Worm (Caenorhabditis elegans) whole organism, young adult: ENCODE measurements around the gene C06G4.6.

Experiments
- B0261.1 ChIP-seq: sonication (generic microtip); optimal IDR thresholded peaks from 2 replicates; lab custom pipeline; 2016; ENCODE audit warnings: mild to moderate bottlenecking, missing genetic modification characterization, moderate library complexity, missing compliant biosample characterization
- F49E8.2 ChIP-seq: sonication (generic microtip); optimal IDR thresholded peaks from 3 replicates; lab custom pipeline; 2017; ENCODE audit warnings: missing genetic modification characterization, mild to moderate bottlenecking, missing compliant biosample characterization, antibody characterized with exemption, moderate library complexity; ENCODE audit not compliant: insufficient read depth
- F57A8.1 ChIP-seq: fragments of 200-800 bp; sonication (Bioruptor generic); optimal IDR thresholded peaks from 2 replicates; lab custom pipeline; 2018; ENCODE audit warnings: mild to moderate bottlenecking, missing genetic modification characterization, moderate library complexity, missing compliant biosample characterization
- K11D2.4 ChIP-seq: fragments of 200-800 bp; sonication (Bioruptor generic); IDR thresholded peaks from 2 replicates; pipeline ENCODE4 v1.3.6; 2022; ENCODE audit warnings: missing genetic modification reagents, missing genetic modification characterization, missing compliant biosample characterization
- K12H6.12 ChIP-seq: fragments of 200-800 bp; sonication (Bioruptor generic); optimal IDR thresholded peaks from 2 replicates; lab custom pipeline; 2018; ENCODE audit warnings: mild to moderate bottlenecking, missing genetic modification characterization, missing compliant biosample characterization
- Y53G8AR.9 ChIP-seq: fragments of 200-800 bp; sonication (Bioruptor generic); conservative IDR thresholded peaks from 2 replicates; pipeline ENCODE4 v1.3.6; 2022; ENCODE audit warnings: missing genetic modification reagents, missing genetic modification characterization, missing compliant biosample characterization
- Y79H2A.3 ChIP-seq: fragments of 200-800 bp; sonication (Bioruptor generic); conservative IDR thresholded peaks from 2 replicates; pipeline ENCODE4 v1.3.6; 2022; ENCODE audit warnings: missing genetic modification reagents, missing genetic modification characterization, missing compliant biosample characterization
- Y95B8A.8 ChIP-seq: fragments of 200-800 bp; sonication (Bioruptor generic); IDR thresholded peaks from 2 replicates; pipeline ENCODE4 v1.3.6; 2022; ENCODE audit warnings: missing genetic modification reagents, missing genetic modification characterization, missing compliant biosample characterization
- ZK185.1 ChIP-seq: sonication (generic microtip); optimal IDR thresholded peaks from 2 replicates; lab custom pipeline; 2016; ENCODE audit warnings: mild to moderate bottlenecking, missing genetic modification characterization, missing compliant biosample characterization; ENCODE audit not compliant: poor library complexity, severe bottlenecking
- ama-1 ChIP-seq, 3 experiments: fragments of 150-350 bp in 1 of 3; sonication (generic microtip) in 2 of 3; optimal IDR thresholded peaks; 2 replicates each; lab custom pipeline; 2014 to 2018; ENCODE audit warnings: missing biosample characterization in 2 of 3, missing genetic modification characterization in 2 of 3, missing genetic modification reagents in 2 of 3
- aptf-3 ChIP-seq: fragments of 200-800 bp; sonication (Bioruptor generic); IDR thresholded peaks from 2 replicates; pipeline ENCODE4 v1.3.6; 2022; ENCODE audit warnings: missing genetic modification characterization, missing compliant biosample characterization
- atf-7 ChIP-seq: sonication (generic microtip); optimal IDR thresholded peaks from 2 replicates; lab custom pipeline; 2017; ENCODE audit warnings: mild to moderate bottlenecking, missing genetic modification characterization, missing compliant biosample characterization
- attf-3 ChIP-seq: fragments of 200-800 bp; sonication (Bioruptor generic); conservative IDR thresholded peaks from 2 replicates; pipeline ENCODE4 v1.3.6; 2022; ENCODE audit warnings: missing genetic modification reagents, missing genetic modification characterization, missing compliant biosample characterization
- attf-5 ChIP-seq: fragments of 200-800 bp; sonication (Bioruptor generic); optimal IDR thresholded peaks from 2 replicates; lab custom pipeline; 2018; ENCODE audit warnings: mild to moderate bottlenecking, missing genetic modification characterization, missing compliant biosample characterization
- bed-1 ChIP-seq: fragments of 200-800 bp; sonication (Bioruptor generic); IDR thresholded peaks from 2 replicates; pipeline ENCODE4 v1.3.6; 2022; ENCODE audit warnings: missing genetic modification reagents, missing genetic modification characterization, missing compliant biosample characterization
- ceh-100 ChIP-seq: fragments of 200-800 bp; sonication (Bioruptor generic); IDR thresholded peaks from 2 replicates; pipeline ENCODE4 v1.3.6; 2022; ENCODE audit warnings: missing genetic modification reagents, missing genetic modification characterization, missing compliant biosample characterization
- ceh-58 ChIP-seq: fragments of 200-800 bp; sonication (Bioruptor generic); IDR thresholded peaks from 2 replicates; pipeline ENCODE4 v1.3.6; 2022; ENCODE audit warnings: missing genetic modification characterization, missing compliant biosample characterization
- die-1 ChIP-seq: sonication (generic microtip); optimal IDR thresholded peaks from 2 replicates; lab custom pipeline; 2016; ENCODE audit warnings: missing genotype, mild to moderate bottlenecking, missing genetic modification characterization, missing compliant biosample characterization
- dox-1 ChIP-seq: fragments of 200-800 bp; sonication (Bioruptor generic); IDR thresholded peaks from 2 replicates; pipeline ENCODE4 v1.3.6; 2022; ENCODE audit warnings: missing genetic modification reagents, missing genetic modification characterization, missing compliant biosample characterization
- egrh-3 ChIP-seq: fragments of 200-800 bp; sonication (Bioruptor generic); IDR thresholded peaks from 2 replicates; pipeline ENCODE4 v1.3.6; 2022; ENCODE audit warnings: missing genetic modification reagents, missing genetic modification characterization, missing compliant biosample characterization
- ekl-4 ChIP-seq: fragments of 200-800 bp; sonication (Bioruptor generic); IDR thresholded peaks from 2 replicates; pipeline ENCODE4 v1.3.6; 2022; ENCODE audit warnings: missing genetic modification reagents, missing genetic modification characterization, missing compliant biosample characterization
- hmg-1.2 ChIP-seq: fragments of 200-800 bp; sonication (Bioruptor generic); IDR thresholded peaks from 2 replicates; pipeline ENCODE4 v1.3.6; 2022; ENCODE audit warnings: missing genetic modification reagents, missing genetic modification characterization, missing compliant biosample characterization
- let-526 ChIP-seq: fragments of 200-800 bp; sonication (Bioruptor generic); IDR thresholded peaks from 2 replicates; pipeline ENCODE4 v1.3.6; 2022; ENCODE audit warnings: missing genetic modification reagents, missing genetic modification characterization, missing compliant biosample characterization
- lin-26 ChIP-seq: fragments of 200-800 bp; sonication (Bioruptor generic); IDR thresholded peaks from 2 replicates; pipeline ENCODE4 v1.3.6; 2022; ENCODE audit warnings: missing genetic modification reagents, missing genetic modification characterization, missing compliant biosample characterization
- lin-40 ChIP-seq: sonication (generic microtip); optimal IDR thresholded peaks from 2 replicates; lab custom pipeline; 2016; ENCODE audit warnings: missing genetic modification characterization, mild to moderate bottlenecking, missing compliant biosample characterization, missing genotype, missing genetic modification reagents
- madf-6 ChIP-seq: fragments of 200-800 bp; sonication (Bioruptor generic); IDR thresholded peaks from 2 replicates; pipeline ENCODE4 v1.3.6; 2022; ENCODE audit warnings: missing genetic modification reagents, missing genetic modification characterization, missing compliant biosample characterization
- madf-8 ChIP-seq: fragments of 200-800 bp; sonication (Bioruptor generic); conservative IDR thresholded peaks from 2 replicates; pipeline ENCODE4 v1.3.6; 2022; ENCODE audit warnings: missing genetic modification reagents, missing genetic modification characterization, missing compliant biosample characterization
- mel-28 ChIP-seq: sonication (generic microtip); optimal IDR thresholded peaks from 2 replicates; lab custom pipeline; 2016; ENCODE audit warnings: borderline replicate concordance, mild to moderate bottlenecking, missing genetic modification characterization, missing compliant biosample characterization
- nhr-80 ChIP-seq: sonication (generic microtip); optimal IDR thresholded peaks from 2 replicates; lab custom pipeline; 2016; ENCODE audit warnings: missing genetic modification characterization, missing compliant biosample characterization
- pbrm-1 ChIP-seq: fragments of 200-800 bp; sonication (Bioruptor generic); IDR thresholded peaks from 2 replicates; pipeline ENCODE4 v1.3.6; 2022; ENCODE audit warnings: missing genetic modification reagents, missing genetic modification characterization, missing compliant biosample characterization
- pha-4 ChIP-seq: fragments of 150-350 bp; sonication (generic microtip); optimal IDR thresholded peaks from 2 replicates; lab custom pipeline; 2014; ENCODE audit warnings: missing biosample characterization, missing genetic modification reagents, missing genetic modification characterization
- rcor-1 ChIP-seq: fragments of 200-800 bp; sonication (Bioruptor generic); IDR thresholded peaks from 2 replicates; pipeline ENCODE4 v1.3.6; 2022; ENCODE audit warnings: missing genetic modification reagents, missing genetic modification characterization, missing compliant biosample characterization
- repo-1 ChIP-seq: sonication (generic microtip); optimal IDR thresholded peaks from 2 replicates; lab custom pipeline; 2017; ENCODE audit warnings: mild to moderate bottlenecking, missing genetic modification characterization, missing compliant biosample characterization
- snpc-1.1 ChIP-seq: sonication (generic microtip); optimal IDR thresholded peaks from 2 replicates; lab custom pipeline; 2017; ENCODE audit warnings: missing genetic modification characterization, mild to moderate bottlenecking, missing compliant biosample characterization, antibody characterized with exemption, moderate library complexity, missing genotype, missing genetic modification reagents; ENCODE audit not compliant: insufficient read depth
- snpc-4 ChIP-seq, 5 experiments: fragments of 150-350 bp in 1 of 5; sonication (generic microtip) in 4 of 5; optimal IDR thresholded peaks; 2 replicates each; lab custom pipeline; 2014 to 2018; ENCODE audit warnings: missing genetic modification characterization in 5 of 5, missing biosample characterization in 3 of 5, antibody characterized with exemption in 2 of 5, mild to moderate bottlenecking in 2 of 5, missing compliant biosample characterization in 2 of 5, missing genotype in 2 of 5, moderate library complexity in 2 of 5, missing genetic modification reagents in 1 of 5
- tbx-9 ChIP-seq: sonication (generic microtip); optimal IDR thresholded peaks from 2 replicates; lab custom pipeline; 2016; ENCODE audit warnings: borderline replicate concordance, missing genetic modification characterization, inconsistent platforms, missing compliant biosample characterization
- xnd-1 ChIP-seq: sonication (generic microtip); optimal IDR thresholded peaks from 2 replicates; lab custom pipeline; 2016; ENCODE audit warnings: missing genotype, missing genetic modification reagents, missing genetic modification characterization, missing compliant biosample characterization
- zfh-2 ChIP-seq: fragments of 200-800 bp; sonication (Bioruptor generic); conservative IDR thresholded peaks from 2 replicates; pipeline ENCODE4 v1.3.6; 2022; ENCODE audit warnings: missing genetic modification reagents, missing genetic modification characterization, missing compliant biosample characterization
- ztf-25 ChIP-seq: fragments of 200-800 bp; sonication (Bioruptor generic); IDR thresholded peaks from 2 replicates; pipeline ENCODE4 v1.3.6; 2022; ENCODE audit warnings: missing genetic modification reagents, missing genetic modification characterization, missing compliant biosample characterization
- ztf-26 ChIP-seq: sonication (generic microtip); optimal IDR thresholded peaks from 2 replicates; lab custom pipeline; 2017; ENCODE audit warnings: missing genetic modification characterization, missing compliant biosample characterization

The C06G4.6 gene

DNA sequence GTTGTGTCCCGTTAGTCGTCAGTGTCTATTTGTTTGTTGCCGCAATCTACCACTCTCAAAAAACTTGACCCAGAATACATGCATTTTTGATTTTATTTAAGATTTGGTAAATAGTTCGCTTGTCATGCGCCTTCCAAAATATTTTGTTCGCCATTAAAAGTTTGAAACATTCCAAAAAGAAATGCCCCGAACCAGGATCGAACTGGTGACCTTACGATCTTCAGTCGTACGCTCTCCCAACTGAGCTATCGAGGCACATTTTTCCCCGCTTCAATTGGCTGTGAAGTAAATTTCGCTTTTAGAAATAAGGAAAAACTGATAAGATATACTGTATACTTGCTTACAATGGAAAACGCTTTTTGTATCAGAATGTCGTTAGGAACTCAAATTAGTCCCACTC is 25.9 kb upstream of the C06G4.6 start (continued):
- no peak for TF ChIP-seq zfh-2
- no peak for TF ChIP-seq Y79H2A.3 (GFP tag; lab: Robert Waterston, UW)
- TF ChIP-seq mel-28 (tag; lab: Kevin White, UChicago): no peak
- no peak for TF ChIP-seq K11D2.4
- no peak for TF ChIP-seq bed-1 (GFP tag; lab: Robert Waterston, UW)
- 0 out of 2 replicates have a peak, but pooled peaks have one; percentile 13 for TF ChIP-seq aptf-3 (GFP tag; lab: Robert Waterston, UW)
- TF ChIP-seq madf-8 (GFP tag; lab: Robert Waterston, UW): no peak
- no peak for TF ChIP-seq egrh-3 (GFP tag; lab: Robert Waterston, UW)
- no peak for TF ChIP-seq Y53G8AR.9
- no peak for TF ChIP-seq snpc-1.1 (tag; lab: Kevin White, UChicago)
- TF ChIP-seq lin-26 (GFP tag; lab: Robert Waterston, UW): peak; percentile 66
- peak; percentile 61; the same call in 1 of the 2 replicates for TF ChIP-seq madf-6 (GFP tag; lab: Robert Waterston, UW)
- TF ChIP-seq tbx-9 (tag; lab: Kevin White, UChicago): no peak
- peak; percentile 17 for TF ChIP-seq die-1 (tag; lab: Kevin White, UChicago)
- TF ChIP-seq hmg-1.2: no peak
- TF ChIP-seq rcor-1 (GFP tag; lab: Robert Waterston, UW): 0 out of 2 replicates have a peak, but pooled peaks have one; percentile 20
- TF ChIP-seq dox-1: no peak
- peak; percentile 13 for TF ChIP-seq ztf-26 (tag; lab: Kevin White, UChicago)
- TF ChIP-seq repo-1 (tag; lab: Kevin White, UChicago): no peak
- peak; percentile 47; the same call in 1 of the 2 replicates for TF ChIP-seq ekl-4

- TF ChIP-seq Y95B8A.8 (GFP tag; lab: Robert Waterston, UW): no peak
- TF ChIP-seq nhr-80 (tag; lab: Kevin White, UChicago): peak; percentile 38
- peak; percentile 41 for TF ChIP-seq B0261.1 (tag; lab: Kevin White, UChicago)
- TF ChIP-seq hmg-1.2: peak; percentile 93
- no peak for TF ChIP-seq ceh-100 (GFP tag; lab: Robert Waterston, UW)
- TF ChIP-seq ZK185.1 (tag; lab: Kevin White, UChicago): peak; percentile 33
- TF ChIP-seq lin-40 (tag; lab: Kevin White, UChicago): peak; percentile 15
- TF ChIP-seq pbrm-1: peak; percentile 38
- peak; percentile 14 for TF ChIP-seq pha-4 (tag; lab: Kevin White, UChicago)
- no peak for TF ChIP-seq ztf-25 (GFP tag; lab: Robert Waterston, UW)
- peak; percentile 59 for TF ChIP-seq attf-5 (GFP tag; lab: Kevin White, UChicago)
These were observed 25.5 kb upstream of the C06G4.6 start for ce11 chrIII:7978723-7979122.

DNA sequence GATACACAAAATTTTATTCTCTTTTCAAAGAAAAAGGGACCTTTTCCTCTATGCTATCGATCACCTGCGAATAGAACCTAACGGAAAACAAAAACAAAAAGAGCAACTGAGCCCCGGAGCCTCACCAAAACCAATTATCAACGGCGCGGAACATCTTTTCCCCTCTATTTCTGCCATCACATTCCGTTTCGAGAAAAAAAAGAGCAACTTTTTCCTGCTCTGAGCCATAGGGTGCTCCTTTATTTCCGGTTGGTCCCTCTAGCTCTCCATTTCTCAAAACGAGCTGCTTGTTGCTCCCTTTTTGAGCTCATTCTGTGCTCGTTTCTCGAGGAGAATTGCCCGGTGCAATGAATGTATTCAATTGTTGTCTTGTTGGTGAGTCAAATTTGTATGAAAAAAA is 24.5 kb upstream of the C06G4.6 start, which contains the start of gene clp-1:
Gene clp-1 (plus strand): TSS at position 301 of the 400 bp plus-strand sequence.
- no peak for TF ChIP-seq tbx-9 (tag; lab: Kevin White, UChicago)
- TF ChIP-seq let-526 (GFP tag; lab: Robert Waterston, UW): no peak
- TF ChIP-seq ama-1 (optimal IDR thresholded peaks at IDR 0.05; lab: Kevin White, UChicago): no peak
- no peak for TF ChIP-seq ama-1 (GFP tag; optimal IDR thresholded peaks at IDR 0.05; lab: Kevin White, UChicago)
- no peak for TF ChIP-seq B0261.1 (tag; lab: Kevin White, UChicago)
- no peak for TF ChIP-seq atf-7 (tag; lab: Kevin White, UChicago)
- no peak for TF ChIP-seq rcor-1 (GFP tag; lab: Robert Waterston, UW)
- no peak for TF ChIP-seq K12H6.12
- TF ChIP-seq ztf-26 (tag; lab: Kevin White, UChicago): no peak
- no peak for TF ChIP-seq pha-4 (tag; lab: Kevin White, UChicago)
- no peak for TF ChIP-seq xnd-1 (tag; lab: Kevin White, UChicago)
- TF ChIP-seq snpc-4 (GFP tag; optimal IDR thresholded peaks at IDR 0.05; lab: Kevin White, UChicago): no peak
- TF ChIP-seq snpc-4 (tag; optimal IDR thresholded peaks at IDR 0.05; lab: Kevin White, UChicago): no peak
- no peak for TF ChIP-seq F49E8.2 (tag; lab: Kevin White, UChicago)
- no peak for TF ChIP-seq attf-3
- no peak for TF ChIP-seq nhr-80 (tag; lab: Kevin White, UChicago)
- no peak for TF ChIP-seq ceh-58 (GFP tag; lab: Robert Waterston, UW)
- no peak for TF ChIP-seq F57A8.1 (GFP tag; lab: Kevin White, UChicago)
